Worm (Caenorhabditis elegans) whole organism, L4 larva: ENCODE data around the gene set-20.

Experiments
- F10B5.3 ChIP-seq: sonication (generic microtip); optimal IDR thresholded peaks from 2 replicates; lab custom pipeline; 2016; ENCODE audit warnings: mild to moderate bottlenecking, missing genetic modification characterization, missing compliant biosample characterization
- Y75B8A.6 ChIP-seq: fragments of 200-800 bp; sonication (Bioruptor generic); IDR thresholded peaks from 2 replicates; pipeline ENCODE4 v1.3.6; 2022; ENCODE audit warnings: missing genetic modification reagents, missing genetic modification characterization, missing compliant biosample characterization
- egl-27 ChIP-seq: sonication (generic microtip); optimal IDR thresholded peaks from 3 replicates; lab custom pipeline; 2017; ENCODE audit warnings: missing biosample characterization, missing genetic modification reagents, missing genetic modification characterization
- jun-1 ChIP-seq: fragments of 150-350 bp; optimal IDR thresholded peaks from 2 replicates; lab custom pipeline; 2014; ENCODE audit warnings: missing biosample characterization, missing genetic modification reagents, missing genetic modification characterization
- lim-7 ChIP-seq: fragments of 200-800 bp; sonication (Bioruptor generic); IDR thresholded peaks from 2 replicates; pipeline ENCODE4 v1.3.6; 2022; ENCODE audit warnings: missing genetic modification characterization, missing compliant biosample characterization
- lir-3 ChIP-seq: sonication (generic microtip); optimal IDR thresholded peaks from 2 replicates; lab custom pipeline; 2016; ENCODE audit warnings: mild to moderate bottlenecking, missing genetic modification characterization, missing compliant biosample characterization
- mxl-2 ChIP-seq: fragments of 200-800 bp; sonication (Bioruptor generic); conservative IDR thresholded peaks from 2 replicates; pipeline ENCODE4 v1.3.6; 2022; ENCODE audit warnings: missing genetic modification reagents, missing genetic modification characterization, missing compliant biosample characterization
- nhr-76 ChIP-seq: fragments of 150-350 bp; optimal IDR thresholded peaks from 2 replicates; lab custom pipeline; 2014; ENCODE audit warnings: missing biosample characterization, missing genetic modification characterization
- pqm-1 ChIP-seq: sonication (generic microtip); optimal IDR thresholded peaks from 2 replicates; lab custom pipeline; 2017; ENCODE audit warnings: missing biosample characterization, missing genetic modification characterization
- saeg-2 ChIP-seq: fragments of 200-800 bp; sonication (Bioruptor generic); IDR thresholded peaks from 2 replicates; pipeline ENCODE4 v1.3.6; 2022; ENCODE audit warnings: missing genetic modification reagents, missing genetic modification characterization, missing compliant biosample characterization
- unc-39 ChIP-seq: sonication (generic microtip); optimal IDR thresholded peaks from 2 replicates; lab custom pipeline; 2017; ENCODE audit warnings: missing biosample characterization, missing genetic modification characterization

ce11 chrX:5686065-5686464 lies at the start of gene set-20:
- TF ChIP-seq F10B5.3 (peak; percentile 64), nhr-76 (tag; lab: Kevin White, UChicago) (no peak), lim-7 (GFP tag; lab: Robert Waterston, UW) (no peak), saeg-2 (GFP tag; lab: Robert Waterston, UW) (no peak), lir-3 (no peak), unc-39 (tag; lab: Kevin White, UChicago) (no peak), jun-1 (tag; lab: Kevin White, UChicago) (no peak), egl-27 (tag; lab: Kevin White, UChicago) (no peak), pqm-1 (tag; lab: Kevin White, UChicago) (no peak), Y75B8A.6 (GFP tag; lab: Robert Waterston, UW) (no peak), mxl-2 (GFP tag; lab: Robert Waterston, UW) (no peak)
